Fruit fly (Drosophila melanogaster): ENCODE results near the gene CG3009.

- TF ChIP-seq ttk (optimal IDR thresholded peaks at IDR 0.05) (no peak), Myc (optimal IDR thresholded peaks at IDR 0.05) (no peak), Sin3A (optimal IDR thresholded peaks at IDR 0.05) (no peak)
These were observed 33.3 kb upstream of the CG3009 start for dm6 chrX:4699775-4700174.

Measured in Kc167 (cell line).